Worm (Caenorhabditis elegans): ENCODE data around the gene F54D12.1.

The F54D12.1 gene

DNA sequence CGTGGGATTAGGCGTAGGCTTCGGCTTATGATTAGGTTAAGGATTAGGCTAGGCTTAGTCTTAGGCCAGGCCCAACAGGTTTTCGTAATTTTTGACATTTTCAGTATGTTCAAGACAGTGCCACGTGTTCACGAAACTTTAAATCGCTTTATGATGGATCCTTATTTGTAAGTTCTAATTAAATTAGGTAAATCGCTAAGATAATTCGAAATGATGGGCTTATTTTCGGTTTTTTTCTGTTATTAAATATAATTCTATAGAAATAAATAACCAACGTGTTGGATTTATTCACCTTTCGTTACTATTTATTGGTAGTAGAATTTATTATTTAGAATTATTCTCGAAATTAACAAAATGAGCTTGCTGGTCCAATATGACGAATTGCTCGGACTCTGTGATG lies 1.3 kb downstream of the F54D12.1 start, which contains the start of gene Y51H7C.8:
TSS of gene Y51H7C.8 (plus strand) at position 301 of the 400 bp plus-strand sequence.
- TF ChIP-seq ceh-82 (tag; optimal IDR thresholded peaks at IDR 0.05) (no peak), mml-1 (tag; optimal IDR thresholded peaks at IDR 0.05) (no peak), ceh-9 (tag; optimal IDR thresholded peaks at IDR 0.05) (no peak), elt-3 (tag; optimal IDR thresholded peaks at IDR 0.05) (no peak), jun-1 (tag; optimal IDR thresholded peaks at IDR 0.05) (no peak), elt-1 (tag; optimal IDR thresholded peaks at IDR 0.05) (no peak)

DNA sequence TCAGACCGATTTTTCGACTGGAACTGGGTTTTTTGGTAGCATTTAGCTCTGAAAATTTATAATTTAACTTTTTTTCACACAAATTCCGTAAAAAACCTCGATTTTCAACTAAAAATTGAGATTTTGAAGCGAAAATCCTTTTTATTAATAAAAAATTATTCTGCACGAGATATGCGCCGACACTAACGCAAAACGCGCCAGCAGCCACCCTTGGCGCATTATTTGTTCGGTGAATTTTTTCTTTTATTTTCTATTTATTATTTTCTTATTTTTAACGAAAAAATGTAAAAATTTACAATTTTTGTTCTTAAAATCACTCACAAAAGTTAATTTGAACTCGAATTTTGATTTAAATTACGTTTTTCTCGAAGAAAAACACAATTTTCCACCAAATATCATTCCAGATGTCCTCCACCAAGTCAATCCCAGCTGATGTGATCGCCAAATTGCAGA lies 2.0 kb downstream of the F54D12.1 start, which contains the start of gene Y51H7C.7:
TSS of gene Y51H7C.7 (plus strand) at position 403 of the 453 bp plus-strand sequence.
- TF ChIP-seq elt-2 (tag; optimal IDR thresholded peaks at IDR 0.05) (peak; percentile 22), tbx-2 (tag; optimal IDR thresholded peaks at IDR 0.05) (peak; percentile 18), R02D3.7 (tag; optimal IDR thresholded peaks at IDR 0.05) (peak; percentile 36), lin-39 (tag; optimal IDR thresholded peaks at IDR 0.05) (peak; percentile 24), skn-1 (tag; optimal IDR thresholded peaks at IDR 0.05) (no peak), aly-2 (tag; optimal IDR thresholded peaks at IDR 0.05) (no peak), lin-15B (tag; optimal IDR thresholded peaks at IDR 0.05) (peak; percentile 75), nhr-23 (tag; optimal IDR thresholded peaks at IDR 0.05) (peak; percentile 65)

DNA sequence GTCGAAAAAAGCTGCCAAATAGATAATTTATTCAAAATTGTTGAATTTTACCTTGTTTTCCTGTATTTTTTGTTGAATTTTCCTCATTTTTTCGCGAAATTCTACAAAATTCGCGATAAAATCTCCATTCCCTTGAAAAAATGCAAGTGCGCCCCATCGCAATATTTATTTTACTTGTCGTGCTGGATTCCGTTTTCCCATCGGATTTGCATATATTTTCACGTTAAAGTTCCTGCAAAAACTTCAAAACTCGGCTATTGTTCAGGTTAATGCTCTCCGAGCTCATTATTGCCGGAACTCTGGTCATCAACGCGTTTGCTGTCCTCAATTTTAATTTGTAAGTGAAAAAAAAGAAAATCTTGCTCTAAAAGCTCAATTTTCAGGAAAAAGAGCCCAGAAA lies 2.9 kb downstream of the F54D12.1 start, which contains the start of the genes Y51H7C.41 and cogc-4:
TSS of gene Y51H7C.41 (plus strand) at position 266 of the 400 bp plus-strand sequence.
TSS of gene cogc-4 (plus strand) at position 386 of the 400 bp plus-strand sequence.
- TF ChIP-seq lin-15B (tag; optimal IDR thresholded peaks at IDR 0.05) = no peak
- no peak for TF ChIP-seq zag-1 (tag; optimal IDR thresholded peaks at IDR 0.05)
- no peak for TF ChIP-seq ceh-9 (tag; optimal IDR thresholded peaks at IDR 0.05)
- TF ChIP-seq lin-39 (tag; optimal IDR thresholded peaks at IDR 0.05) = no peak
- TF ChIP-seq hmg-11 (tag; optimal IDR thresholded peaks at IDR 0.05) = no peak
- no peak for TF ChIP-seq pqm-1 (tag; optimal IDR thresholded peaks at IDR 0.05)
- no peak for TF ChIP-seq unc-39 (tag; optimal IDR thresholded peaks at IDR 0.05)
- no peak for TF ChIP-seq nhr-11 (tag; optimal IDR thresholded peaks at IDR 0.05)
- TF ChIP-seq unc-62 (GFP tag; optimal IDR thresholded peaks at IDR 0.05) = no peak
- no peak for TF ChIP-seq sea-2 (GFP tag; optimal IDR thresholded peaks at IDR 0.05)
- no peak for TF ChIP-seq nhr-12 (tag; optimal IDR thresholded peaks at IDR 0.05)
- no peak for TF ChIP-seq lsy-12 (tag; optimal IDR thresholded peaks at IDR 0.05)
- TF ChIP-seq ZK546.5 (tag; optimal IDR thresholded peaks at IDR 0.05) = no peak
- no peak for TF ChIP-seq elt-2 (tag; optimal IDR thresholded peaks at IDR 0.05)
- TF ChIP-seq elt-3 (tag; optimal IDR thresholded peaks at IDR 0.05) = no peak
- no peak for TF ChIP-seq tbx-2 (tag; optimal IDR thresholded peaks at IDR 0.05)
- TF ChIP-seq nhr-43 (tag; optimal IDR thresholded peaks at IDR 0.05; ENCODE audit: poor library complexity, severe bottlenecking) = no peak
- TF ChIP-seq R02D3.7 (tag; optimal IDR thresholded peaks at IDR 0.05) = no peak

DNA sequence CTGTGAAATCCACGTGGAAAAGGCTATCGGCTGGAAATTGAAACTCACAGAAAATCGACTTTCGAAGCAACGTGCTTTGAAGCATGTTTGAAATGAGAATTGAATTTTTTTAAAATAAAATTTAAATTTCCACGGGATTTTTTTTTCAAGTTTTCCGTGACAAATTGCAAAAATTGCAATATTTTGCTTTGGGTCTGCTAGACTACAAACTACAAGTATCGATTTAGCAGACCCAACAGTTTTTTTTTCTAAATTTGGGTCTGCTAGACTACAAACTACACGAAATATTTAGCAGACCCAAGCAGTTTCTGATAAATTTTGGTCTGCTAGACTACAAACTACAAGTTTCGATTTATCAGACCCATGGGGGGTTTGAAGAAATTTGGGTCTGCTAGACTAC lies 11.2 kb downstream of the F54D12.1 start, which contains the start of gene Y51H7C.9:
TSS of gene Y51H7C.9 (minus strand) at position 101 of the 400 bp plus-strand sequence.
- TF ChIP-seq nhr-237 (tag; optimal IDR thresholded peaks at IDR 0.05) = no peak
- TF ChIP-seq skn-1 (tag; optimal IDR thresholded peaks at IDR 0.05) = no peak
- no peak for TF ChIP-seq egl-5 (tag; optimal IDR thresholded peaks at IDR 0.05)
- no peak for TF ChIP-seq nhr-12 (tag; optimal IDR thresholded peaks at IDR 0.05)
- TF ChIP-seq snpc-4 (tag; optimal IDR thresholded peaks at IDR 0.05) = no peak
- no peak for TF ChIP-seq nhr-76 (tag; optimal IDR thresholded peaks at IDR 0.05)
- no peak for TF ChIP-seq ceh-9 (tag; optimal IDR thresholded peaks at IDR 0.05)
- no peak for TF ChIP-seq daf-12 (tag; optimal IDR thresholded peaks at IDR 0.05)

DNA sequence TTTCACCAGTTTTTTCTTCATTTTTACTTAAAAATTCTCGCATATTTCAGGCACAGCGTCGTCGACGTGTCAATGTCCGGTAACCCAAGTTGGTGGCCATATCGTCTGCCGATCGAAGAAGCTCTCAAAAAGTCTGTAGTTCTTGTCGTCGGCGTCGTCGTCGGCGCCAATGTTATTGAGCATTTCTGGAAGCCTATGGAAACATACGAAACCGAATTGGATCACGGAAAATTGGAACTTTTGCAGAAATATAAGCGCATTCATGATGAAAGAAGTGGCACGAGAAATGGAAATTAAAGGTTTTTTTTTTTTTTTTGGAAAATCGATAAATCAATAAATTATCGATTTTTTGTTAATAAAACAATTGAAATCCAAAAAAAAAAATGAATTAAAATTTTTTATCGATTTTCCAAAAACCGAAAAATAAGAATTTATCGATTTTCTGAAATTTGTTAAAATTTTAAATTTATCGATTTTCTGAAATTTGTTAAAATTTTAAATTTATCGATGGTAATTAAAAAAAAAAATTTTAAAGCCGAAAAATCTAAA lies 12.2 kb downstream of the F54D12.1 start, which contains the start of gene alkb-1:
TSS of gene alkb-1 (plus strand) at position 51 of the 549 bp plus-strand sequence.
- TF ChIP-seq nhr-67 (tag; optimal IDR thresholded peaks at IDR 0.05) = no peak
- peak; percentile 93 for TF ChIP-seq ceh-28 (tag; optimal IDR thresholded peaks at IDR 0.05)
- no peak for TF ChIP-seq lin-39 (tag; optimal IDR thresholded peaks at IDR 0.05)
- TF ChIP-seq tbx-2 (tag; optimal IDR thresholded peaks at IDR 0.05) = no peak

All from whole organism, L3 larva.